Worm (Caenorhabditis elegans) whole organism, mixed stage, embryonic: ENCODE data around the gene C07B5.3.
A peak's percentile ranks its signal among the peaks of the same experiment; 100 is the strongest.

Experiments
- bed-3 ChIP-seq: fragments of 200-800 bp; sonication (Bioruptor generic); optimal IDR thresholded peaks from 3 replicates; lab custom pipeline; 2018; ENCODE audit warnings: mild to moderate bottlenecking, missing genetic modification characterization, moderate library complexity, missing compliant biosample characterization
- blmp-1 ChIP-seq: fragments of 150-350 bp; optimal IDR thresholded peaks from 2 replicates; lab custom pipeline; 2014; ENCODE audit warnings: missing biosample characterization, missing genetic modification characterization
- ceh-39 ChIP-seq: fragments of 150-350 bp; optimal IDR thresholded peaks from 2 replicates; lab custom pipeline; 2014; ENCODE audit warnings: missing biosample characterization, missing genetic modification characterization
- ceh-43 ChIP-seq: fragments of 200-800 bp; sonication (Bioruptor generic); optimal IDR thresholded peaks from 2 replicates; lab custom pipeline; 2018; ENCODE audit warnings: mild to moderate bottlenecking, missing genetic modification characterization, moderate library complexity, missing compliant biosample characterization
- ceh-83 ChIP-seq: fragments of 200-800 bp; sonication (Bioruptor generic); optimal IDR thresholded peaks from 2 replicates; lab custom pipeline; 2018; ENCODE audit warnings: mild to moderate bottlenecking, missing genetic modification characterization, missing compliant biosample characterization
- ces-1 ChIP-seq: fragments of 150-350 bp; optimal IDR thresholded peaks from 2 replicates; lab custom pipeline; 2014; ENCODE audit warnings: missing biosample characterization, missing genetic modification reagents, missing genetic modification characterization
- cnd-1 ChIP-seq: fragments of 200-800 bp; sonication (Bioruptor generic); optimal IDR thresholded peaks from 2 replicates; lab custom pipeline; 2018; ENCODE audit warnings: mild to moderate bottlenecking, missing genetic modification characterization, missing compliant biosample characterization
- drap-1 ChIP-seq: fragments of 200-800 bp; sonication (Bioruptor generic); optimal IDR thresholded peaks from 3 replicates; lab custom pipeline; 2018; ENCODE audit warnings: mild to moderate bottlenecking, missing genetic modification characterization, missing compliant biosample characterization
- elt-1 ChIP-seq: sonication (generic microtip); optimal IDR thresholded peaks from 2 replicates; lab custom pipeline; 2017; ENCODE audit warnings: missing genetic modification characterization, mild to moderate bottlenecking, missing compliant biosample characterization, antibody characterized with exemption, moderate library complexity, borderline replicate concordance; ENCODE audit not compliant: insufficient read depth
- elt-3 ChIP-seq: fragments of 150-350 bp; optimal IDR thresholded peaks from 2 replicates; lab custom pipeline; 2014; ENCODE audit warnings: missing biosample characterization, missing genetic modification characterization
- flh-1 ChIP-seq: fragments of 200-800 bp; sonication (Bioruptor generic); optimal IDR thresholded peaks from 2 replicates; lab custom pipeline; 2018; ENCODE audit warnings: mild to moderate bottlenecking, missing genetic modification characterization, moderate library complexity, missing compliant biosample characterization
- ham-2 ChIP-seq: fragments of 200-800 bp; sonication (Bioruptor generic); optimal IDR thresholded peaks from 2 replicates; lab custom pipeline; 2018; ENCODE audit warnings: mild to moderate bottlenecking, missing genetic modification characterization, missing compliant biosample characterization
- hlh-1 ChIP-seq: fragments of 150-350 bp; optimal IDR thresholded peaks from 2 replicates; lab custom pipeline; 2014; ENCODE audit warnings: missing biosample characterization, missing genetic modification reagents, missing genetic modification characterization
- lin-13 ChIP-seq: fragments of 150-350 bp; optimal IDR thresholded peaks from 2 replicates; lab custom pipeline; 2014; ENCODE audit warnings: missing biosample characterization, missing genetic modification characterization
- lsy-2 ChIP-seq: fragments of 150-350 bp; optimal IDR thresholded peaks from 2 replicates; lab custom pipeline; 2014; ENCODE audit warnings: missing biosample characterization, missing genetic modification characterization
- mab-5 ChIP-seq: fragments of 150-350 bp; optimal IDR thresholded peaks from 2 replicates; lab custom pipeline; 2014; ENCODE audit warnings: missing biosample characterization, missing genetic modification characterization
- mls-2 ChIP-seq: sonication (generic microtip); optimal IDR thresholded peaks from 2 replicates; lab custom pipeline; 2016; ENCODE audit warnings: mild to moderate bottlenecking, missing genetic modification characterization, moderate library complexity, missing compliant biosample characterization
- nhr-12 ChIP-seq: fragments of 150-350 bp; optimal IDR thresholded peaks from 2 replicates; lab custom pipeline; 2014; ENCODE audit warnings: missing biosample characterization, missing genetic modification characterization
- nhr-2 ChIP-seq: fragments of 150-350 bp; optimal IDR thresholded peaks from 2 replicates; lab custom pipeline; 2014; ENCODE audit warnings: missing biosample characterization, missing genetic modification characterization
- nhr-237 ChIP-seq: fragments of 150-350 bp; optimal IDR thresholded peaks from 2 replicates; lab custom pipeline; 2014; ENCODE audit warnings: missing biosample characterization, missing genetic modification characterization
- nhr-28 ChIP-seq: fragments of 150-350 bp; optimal IDR thresholded peaks from 2 replicates; lab custom pipeline; 2014; ENCODE audit warnings: missing biosample characterization, missing genetic modification characterization
- nhr-76 ChIP-seq: sonication (generic microtip); optimal IDR thresholded peaks from 2 replicates; lab custom pipeline; 2017; ENCODE audit warnings: missing biosample characterization, missing genetic modification characterization
- sem-2 ChIP-seq: fragments of 200-800 bp; sonication (Bioruptor generic); optimal IDR thresholded peaks from 2 replicates; lab custom pipeline; 2018; ENCODE audit warnings: mild to moderate bottlenecking, missing genetic modification characterization, missing compliant biosample characterization
- sptf-1 ChIP-seq: sonication (generic microtip); optimal IDR thresholded peaks from 2 replicates; lab custom pipeline; 2017; ENCODE audit warnings: mild to moderate bottlenecking, missing genetic modification characterization, moderate library complexity, missing compliant biosample characterization
- tbx-8 ChIP-seq: fragments of 200-800 bp; sonication (Bioruptor generic); optimal IDR thresholded peaks from 2 replicates; lab custom pipeline; 2018; ENCODE audit warnings: mild to moderate bottlenecking, missing genetic modification characterization, moderate library complexity, missing compliant biosample characterization
- unc-120 ChIP-seq: sonication (generic microtip); optimal IDR thresholded peaks from 2 replicates; lab custom pipeline; 2017; ENCODE audit warnings: missing genetic modification characterization, missing compliant biosample characterization; ENCODE audit not compliant: poor library complexity, severe bottlenecking
- unc-39 ChIP-seq: fragments of 150-350 bp; optimal IDR thresholded peaks from 2 replicates; lab custom pipeline; 2014; ENCODE audit warnings: missing biosample characterization, missing genetic modification characterization
- unc-62 ChIP-seq: fragments of 150-350 bp; optimal IDR thresholded peaks from 2 replicates; lab custom pipeline; 2014; ENCODE audit warnings: missing biosample characterization, missing genetic modification reagents, missing genetic modification characterization
- zip-8 ChIP-seq: fragments of 150-350 bp; optimal IDR thresholded peaks from 2 replicates; lab custom pipeline; 2014; ENCODE audit warnings: missing biosample characterization, missing genetic modification characterization
- ztf-11 ChIP-seq: fragments of 150-350 bp; optimal IDR thresholded peaks from 2 replicates; lab custom pipeline; 2014; ENCODE audit warnings: missing biosample characterization, missing genetic modification characterization

The C07B5.3 gene

ce11 chrX:9527898-9528297 lies 4.9 kb upstream of the C07B5.3 start:
- no peak for TF ChIP-seq zip-8 (tag; lab: Kevin White, UChicago)
- no peak for TF ChIP-seq lin-13 (tag; lab: Kevin White, UChicago)
- no peak for TF ChIP-seq unc-62
- no peak for TF ChIP-seq sptf-1 (tag; lab: Kevin White, UChicago)
- TF ChIP-seq ceh-39: no peak
- TF ChIP-seq ces-1 (GFP tag; lab: Kevin White, UChicago): no peak
- TF ChIP-seq unc-39 (tag; lab: Kevin White, UChicago): no peak
- no peak for TF ChIP-seq flh-1 (GFP tag; lab: Kevin White, UChicago)
- TF ChIP-seq drap-1 (GFP tag; lab: Kevin White, UChicago): no peak
- no peak for TF ChIP-seq nhr-76 (tag; lab: Kevin White, UChicago)
- no peak for TF ChIP-seq cnd-1 (tag; lab: Kevin White, UChicago)
- TF ChIP-seq elt-3 (tag; lab: Kevin White, UChicago): no peak
- no peak for TF ChIP-seq lsy-2
- TF ChIP-seq tbx-8 (GFP tag; lab: Kevin White, UChicago): no peak
- TF ChIP-seq elt-1 (tag; lab: Kevin White, UChicago): no peak
- TF ChIP-seq, all 35 proteins: peak for 0

DNA sequence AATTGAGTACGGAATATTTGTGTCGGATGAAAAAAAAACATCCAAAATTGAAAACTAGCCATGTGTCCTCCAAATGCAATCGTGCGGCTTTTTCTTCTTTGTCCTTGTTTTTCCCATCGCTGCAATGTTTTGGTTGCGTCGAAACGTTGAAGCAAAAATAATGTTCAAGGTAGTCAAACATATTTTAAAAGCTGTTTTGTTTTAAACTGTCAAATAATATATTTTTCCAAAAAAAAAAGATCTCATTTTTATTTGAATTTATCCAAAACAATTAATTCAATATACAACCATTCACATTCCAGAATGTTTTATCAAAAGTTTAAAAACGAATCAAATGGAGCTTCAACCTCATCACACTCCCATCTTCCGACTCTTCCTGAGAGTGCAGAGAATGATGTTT lies 4.3 kb downstream of the C07B5.3 start, which contains the start of gene C07B5.6:
C07B5.6 (plus strand) TSS at position 301 of the 400 bp plus-strand sequence.
- TF ChIP-seq lin-13 (tag; lab: Kevin White, UChicago) (no peak), bed-3 (GFP tag; lab: Kevin White, UChicago) (no peak), ztf-11 (tag; lab: Kevin White, UChicago) (no peak), ces-1 (GFP tag; lab: Kevin White, UChicago) (no peak), cnd-1 (tag; lab: Kevin White, UChicago) (no peak), zip-8 (tag; lab: Kevin White, UChicago) (no peak), mls-2 (tag; lab: Kevin White, UChicago) (no peak), unc-62 (no peak), lsy-2 (no peak), nhr-237 (tag; lab: Kevin White, UChicago) (no peak), ceh-83 (GFP tag; lab: Kevin White, UChicago) (no peak), mab-5 (tag; lab: Kevin White, UChicago) (no peak), elt-1 (tag; lab: Kevin White, UChicago) (no peak), nhr-2 (tag; lab: Kevin White, UChicago) (no peak)
- TF ChIP-seq, all 35 proteins: peak for 0

ce11 chrX:9517106-9517505 lies 5.9 kb downstream of the C07B5.3 start, which contains the start of gene C07B5.2:
C07B5.2 (minus strand) TSS chrX:9517206.
- no peak for TF ChIP-seq lsy-2
- no peak for TF ChIP-seq ceh-39
- no peak for TF ChIP-seq zip-8 (tag; lab: Kevin White, UChicago)
- no peak for TF ChIP-seq ceh-43 (GFP tag; lab: Kevin White, UChicago)
- TF ChIP-seq nhr-237 (tag; lab: Kevin White, UChicago): no peak
- no peak for TF ChIP-seq nhr-12
- no peak for TF ChIP-seq hlh-1
- TF ChIP-seq blmp-1 (tag; lab: Kevin White, UChicago): no peak
- TF ChIP-seq nhr-76 (tag; lab: Kevin White, UChicago): no peak
- TF ChIP-seq unc-62: no peak
- TF ChIP-seq nhr-28: no peak
- TF ChIP-seq unc-120 (tag; lab: Kevin White, UChicago): no peak
- no peak for TF ChIP-seq mab-5 (tag; lab: Kevin White, UChicago)
- no peak for TF ChIP-seq unc-39 (tag; lab: Kevin White, UChicago)
- TF ChIP-seq nhr-2 (tag; lab: Kevin White, UChicago): no peak
- TF ChIP-seq ham-2 (GFP tag; lab: Kevin White, UChicago): no peak
- no peak for TF ChIP-seq ceh-83 (GFP tag; lab: Kevin White, UChicago)
- TF ChIP-seq sem-2 (GFP tag; lab: Kevin White, UChicago): no peak

DNA sequence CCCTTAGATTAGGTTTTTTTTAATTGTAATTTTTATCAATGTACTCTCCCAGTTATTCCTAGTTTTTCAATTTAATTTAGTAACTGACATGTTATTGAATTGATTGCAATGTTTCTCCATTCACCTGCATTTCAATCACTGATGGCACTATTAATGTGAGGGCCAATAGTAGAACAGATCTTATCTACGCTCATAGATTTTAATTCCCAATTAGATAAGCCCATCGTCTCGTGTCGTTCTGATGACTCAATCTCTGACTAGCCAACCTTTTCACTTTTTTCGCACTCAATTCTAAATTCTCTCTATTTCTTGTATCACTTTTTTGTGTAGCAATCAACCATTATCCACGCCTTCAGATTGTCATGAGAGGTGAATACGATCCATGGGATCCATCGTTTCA lies 10.6 kb downstream of the C07B5.3 start:
- TF ChIP-seq elt-1 (tag; lab: Kevin White, UChicago): peak; percentile 37
- TF ChIP-seq nhr-28: no peak

DNA sequence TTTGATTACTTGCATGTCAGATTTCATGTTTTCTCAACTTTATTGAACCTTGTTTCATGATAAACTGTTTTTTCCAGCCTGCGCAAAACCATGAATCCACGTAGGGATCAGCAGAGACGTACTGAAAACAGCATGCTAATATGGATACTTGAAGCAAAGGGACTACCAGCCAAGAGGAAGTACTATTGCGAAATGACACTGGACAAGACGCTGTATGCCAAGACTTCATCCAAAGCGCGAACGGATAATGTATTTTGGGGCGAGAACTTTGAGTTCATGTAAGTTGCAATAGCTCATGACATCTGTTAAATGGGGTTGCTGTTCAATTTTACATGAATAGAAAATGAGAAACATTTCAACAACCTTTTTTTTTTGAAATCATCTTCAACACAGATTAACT lies 12.6 kb downstream of the C07B5.3 start:
- no peak for TF ChIP-seq mls-2 (tag; lab: Kevin White, UChicago)
- no peak for TF ChIP-seq ceh-83 (GFP tag; lab: Kevin White, UChicago)
- no peak for TF ChIP-seq ceh-39
